Worm (Caenorhabditis elegans): ENCODE results near the gene K12H4.2.
A peak's percentile ranks its signal among the peaks of the same experiment; 100 is the strongest.

The K12H4.2 gene

DNA sequence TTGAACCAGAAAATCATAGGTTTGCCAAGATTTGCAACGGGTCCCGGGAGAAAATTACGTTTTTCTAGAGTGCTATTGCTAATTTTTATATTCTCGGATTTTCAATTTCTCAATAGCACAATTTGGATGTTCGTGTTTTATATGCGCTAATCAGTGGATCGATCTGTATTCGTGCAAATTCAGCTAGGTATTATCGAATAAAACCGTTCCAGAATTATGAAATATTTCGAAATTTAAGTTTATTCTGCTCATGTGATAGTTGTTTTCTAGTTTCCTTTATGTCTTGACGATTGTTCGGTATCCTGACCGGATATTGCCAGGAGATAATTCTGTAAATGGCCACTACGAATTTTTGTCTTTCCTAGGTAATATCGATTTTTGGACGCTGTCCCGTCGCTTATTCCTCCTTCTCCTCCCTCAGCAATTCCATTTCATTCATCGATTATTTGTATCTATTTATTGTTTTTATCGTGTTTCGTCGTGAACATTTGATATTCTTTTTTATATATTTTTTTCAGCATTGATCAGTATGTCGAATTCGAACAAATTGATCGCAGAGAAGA is 37.2 kb upstream of the K12H4.2 start, which contains the start of gene cit-1.2:
TSS of gene cit-1.2 (plus strand) at position 513 of the 563 bp plus-strand sequence.
- TF ChIP-seq nhr-80 (tag; optimal IDR thresholded peaks at IDR 0.05) = no peak
- TF ChIP-seq ama-1 (optimal IDR thresholded peaks at IDR 0.05) = no peak
- no peak for TF ChIP-seq ama-1 (GFP tag; optimal IDR thresholded peaks at IDR 0.05)
- TF ChIP-seq cebp-1 (GFP tag; IDR thresholded peaks at IDR 0.05) = peak; percentile 23; the same call in 1 of the 2 replicates
- peak; percentile 67 for TF ChIP-seq cebp-1 (tag; optimal IDR thresholded peaks at IDR 0.05)
- no peak for TF ChIP-seq egrh-3 (GFP tag; IDR thresholded peaks at IDR 0.05)
- TF ChIP-seq Y67H2A.10 (GFP tag; conservative IDR thresholded peaks at IDR 0.05) = no peak
- no peak for TF ChIP-seq him-1 (tag; optimal IDR thresholded peaks at IDR 0.05)
- 0 out of 2 replicates have a peak, but pooled peaks have one; percentile 30 for TF ChIP-seq nfyb-1 (GFP tag; IDR thresholded peaks at IDR 0.05)
- 0 out of 2 replicates have a peak, but pooled peaks have one; percentile 19 for TF ChIP-seq pbrm-1 (GFP tag; IDR thresholded peaks at IDR 0.05)
- no peak for TF ChIP-seq attf-5 (GFP tag; optimal IDR thresholded peaks at IDR 0.05)
- TF ChIP-seq lin-40 (tag; optimal IDR thresholded peaks at IDR 0.05) = no peak
- no peak for TF ChIP-seq aptf-3 (GFP tag; IDR thresholded peaks at IDR 0.05)
- TF ChIP-seq attf-6 (GFP tag; IDR thresholded peaks at IDR 0.05) = no peak

DNA sequence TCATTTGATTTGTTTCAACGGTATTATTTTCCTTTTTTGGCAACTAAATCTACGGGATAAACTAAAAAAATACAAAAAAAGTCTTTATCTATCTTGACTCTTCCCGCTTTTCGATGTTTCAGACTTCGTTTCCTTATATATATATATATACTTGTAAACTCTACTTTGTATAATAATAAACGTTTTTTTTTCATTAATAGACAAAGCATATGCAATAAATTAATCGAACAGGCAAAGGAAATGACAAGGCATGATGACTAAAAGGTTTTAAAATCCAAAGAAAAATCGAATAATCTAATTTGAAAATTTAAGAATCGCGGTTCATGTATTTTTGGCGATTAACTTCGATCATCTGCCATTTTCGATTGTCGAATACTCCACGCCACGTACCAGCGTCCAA is 33.9 kb upstream of the K12H4.2 start:
- TF ChIP-seq athp-1 (tag; optimal IDR thresholded peaks at IDR 0.05) (peak; percentile 31), ceh-58 (GFP tag; IDR thresholded peaks at IDR 0.05) (no peak), hmg-20 (GFP tag; IDR thresholded peaks at IDR 0.05) (no peak), xnd-1 (tag; optimal IDR thresholded peaks at IDR 0.05) (no peak), him-1 (tag; optimal IDR thresholded peaks at IDR 0.05) (peak; percentile 91), hrde-1 (tag; optimal IDR thresholded peaks at IDR 0.05; ENCODE audit: borderline replicate concordance) (peak; percentile 25), madf-6 (GFP tag; IDR thresholded peaks at IDR 0.05) (0 out of 2 replicates have a peak, but pooled peaks have one; percentile 23), unc-130 (GFP tag; optimal IDR thresholded peaks at IDR 0.05) (peak; percentile 3), snpc-4 (GFP tag; optimal IDR thresholded peaks at IDR 0.05) (no peak), snpc-4 (tag; optimal IDR thresholded peaks at IDR 0.05) (no peak), let-607 (tag; optimal IDR thresholded peaks at IDR 0.05) (no peak)

DNA sequence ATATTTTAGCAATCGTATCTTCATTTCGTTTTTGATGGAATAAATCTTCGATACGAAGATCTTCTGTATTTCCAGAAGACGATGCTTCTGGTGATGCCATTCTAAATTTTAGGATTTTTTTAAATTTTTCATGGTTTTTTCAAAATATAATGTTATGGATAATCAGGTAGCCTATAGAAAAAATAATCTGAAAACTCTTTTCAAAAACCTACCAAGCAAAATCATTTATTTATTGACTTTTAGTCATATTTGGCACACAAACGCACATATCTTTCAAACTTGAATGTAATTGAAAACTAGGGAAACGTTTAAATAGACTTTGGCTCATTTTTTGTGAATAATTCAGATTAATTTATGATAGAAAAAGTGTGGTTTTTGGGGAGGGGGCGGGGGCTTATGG is 31.1 kb upstream of the K12H4.2 start, which contains the start of gene F44B9.5:
TSS of gene F44B9.5 (minus strand) at position 101 of the 400 bp plus-strand sequence.
- no peak for TF ChIP-seq T26A5.8 (tag; optimal IDR thresholded peaks at IDR 0.05)
- TF ChIP-seq die-1 (tag; optimal IDR thresholded peaks at IDR 0.05) = no peak
- TF ChIP-seq dpff-1 (tag; optimal IDR thresholded peaks at IDR 0.05) = no peak
- TF ChIP-seq ceh-100 (GFP tag; IDR thresholded peaks at IDR 0.05) = no peak
- no peak for TF ChIP-seq Y56A3A.18 (GFP tag; IDR thresholded peaks at IDR 0.05)
- no peak for TF ChIP-seq sea-2 (GFP tag; IDR thresholded peaks at IDR 0.05)
- TF ChIP-seq F57A8.1 (GFP tag; optimal IDR thresholded peaks at IDR 0.05) = no peak
- TF ChIP-seq xnd-1 (tag; optimal IDR thresholded peaks at IDR 0.05) = no peak
- TF ChIP-seq snpc-1.1 (tag; optimal IDR thresholded peaks at IDR 0.05; ENCODE audit: insufficient read depth) = no peak
- TF ChIP-seq rpc-1 (optimal IDR thresholded peaks at IDR 0.05) = no peak
- TF ChIP-seq rpc-1 (tag; optimal IDR thresholded peaks at IDR 0.05) = no peak
- no peak for TF ChIP-seq nhr-90 (tag; optimal IDR thresholded peaks at IDR 0.05)
- no peak for TF ChIP-seq dox-1 (GFP tag; IDR thresholded peaks at IDR 0.05)
- TF ChIP-seq F37B4.10 (GFP tag; IDR thresholded peaks at IDR 0.05) = no peak
